Fruit fly (Drosophila melanogaster) whole organism, embryonic: ENCODE data around the gene moody.

Experiments
- Awh ChIP-seq: fragments of 200-800 bp; sonication (Bioruptor generic); IDR thresholded peaks from 2 replicates; pipeline ENCODE4, ENCODE4 v1.3.6; 2022; ENCODE audit warnings: missing biosample characterization, missing genetic modification characterization
- Bdp1 ChIP-seq: fragments of 200-800 bp; sonication (Bioruptor generic); optimal IDR thresholded peaks from 3 replicates; lab custom pipeline; 2016; ENCODE audit warnings: missing biosample characterization, missing genetic modification characterization
- BtbVII ChIP-seq: fragments of 200-800 bp; sonication (Bioruptor generic); optimal IDR thresholded peaks from 3 replicates; lab custom pipeline; 2017; ENCODE audit warnings: missing biosample characterization, mild to moderate bottlenecking, missing genetic modification characterization
- CG10654 ChIP-seq: fragments of 200-800 bp; sonication (Bioruptor generic); optimal IDR thresholded peaks from 2 replicates; lab custom pipeline; 2016; ENCODE audit warnings: missing biosample characterization, missing genetic modification characterization
- CG12104 ChIP-seq: fragments of 200-800 bp; sonication (Bioruptor generic); optimal IDR thresholded peaks from 3 replicates; lab custom pipeline; 2016; ENCODE audit warnings: missing biosample characterization, missing genetic modification characterization
- CG12769 ChIP-seq: fragments of 200-800 bp; sonication (Bioruptor generic); optimal IDR thresholded peaks from 2 replicates; lab custom pipeline; 2019; ENCODE audit warnings: missing biosample characterization, mild to moderate bottlenecking, missing genetic modification characterization, moderate library complexity
- CG13894 ChIP-seq: fragments of 200-800 bp; sonication (Bioruptor generic); optimal IDR thresholded peaks from 3 replicates; lab custom pipeline; 2018; ENCODE audit warnings: missing biosample characterization, mild to moderate bottlenecking, missing genetic modification characterization, moderate library complexity
- CG14441 ChIP-seq: fragments of 200-800 bp; sonication (Bioruptor generic); IDR thresholded peaks from 2 replicates; pipeline ENCODE4 v1.3.6; 2022; ENCODE audit warnings: missing biosample characterization, missing genetic modification characterization
- CG14965 ChIP-seq: fragments of 200-800 bp; sonication (Bioruptor generic); optimal IDR thresholded peaks from 2 replicates; lab custom pipeline; 2016; ENCODE audit warnings: missing biosample characterization, missing genetic modification characterization, borderline replicate concordance
- CG15269 ChIP-seq: fragments of 200-800 bp; sonication (Bioruptor generic); optimal IDR thresholded peaks from 2 replicates; lab custom pipeline; 2018; ENCODE audit warnings: missing biosample characterization, mild to moderate bottlenecking, missing genetic modification characterization, moderate library complexity
- CG1529 ChIP-seq: fragments of 200-800 bp; sonication (Bioruptor generic); optimal IDR thresholded peaks from 3 replicates; lab custom pipeline; 2018; ENCODE audit warnings: missing biosample characterization, missing genetic modification characterization
- CG15514 ChIP-seq: fragments of 200-800 bp; sonication (Bioruptor generic); optimal IDR thresholded peaks from 3 replicates; lab custom pipeline; 2017; ENCODE audit warnings: missing biosample characterization, missing genetic modification characterization, mild to moderate bottlenecking, moderate library complexity, missing genetic modification reagents
- CG17359 ChIP-seq: fragments of 200-800 bp; sonication (Bioruptor generic); optimal IDR thresholded peaks from 3 replicates; lab custom pipeline; 2018; ENCODE audit warnings: missing biosample characterization, mild to moderate bottlenecking, missing genetic modification characterization, moderate library complexity
- CG17568 ChIP-seq: fragments of 200-800 bp; sonication (Bioruptor generic); optimal IDR thresholded peaks from 2 replicates; lab custom pipeline; 2018; ENCODE audit warnings: missing biosample characterization, mild to moderate bottlenecking, missing genetic modification characterization, moderate library complexity
- CG31388 ChIP-seq: fragments of 200-800 bp; sonication (Bioruptor generic); optimal IDR thresholded peaks from 2 replicates; lab custom pipeline; 2016; ENCODE audit warnings: missing biosample characterization, missing genetic modification characterization
- CG33213 ChIP-seq: fragments of 200-800 bp; sonication (Bioruptor generic); optimal IDR thresholded peaks from 3 replicates; lab custom pipeline; 2016; ENCODE audit warnings: missing biosample characterization, missing genetic modification characterization
- CG3838 ChIP-seq: fragments of 200-800 bp; sonication (Bioruptor generic); optimal IDR thresholded peaks from 3 replicates; lab custom pipeline; 2016; ENCODE audit warnings: missing biosample characterization, missing genetic modification characterization
- CG4424 ChIP-seq: fragments of 200-800 bp; sonication (Bioruptor generic); optimal IDR thresholded peaks from 3 replicates; lab custom pipeline; 2016; ENCODE audit warnings: missing biosample characterization, missing genetic modification characterization
- CG4707 ChIP-seq: fragments of 200-800 bp; sonication (Bioruptor generic); optimal IDR thresholded peaks from 2 replicates; lab custom pipeline; 2018; ENCODE audit warnings: missing biosample characterization, mild to moderate bottlenecking, missing genetic modification characterization, moderate library complexity
- CG4820 ChIP-seq: fragments of 200-800 bp; sonication (Bioruptor generic); optimal IDR thresholded peaks from 3 replicates; lab custom pipeline; 2016; ENCODE audit warnings: missing biosample characterization, missing genetic modification characterization
- CG6175 ChIP-seq: fragments of 200-800 bp; sonication (Bioruptor generic); IDR thresholded peaks from 3 replicates; pipeline ENCODE4 v1.3.6; 2022; ENCODE audit warnings: missing biosample characterization, missing genetic modification characterization
- CG8478 ChIP-seq: fragments of >200 bp; optimal IDR thresholded peaks from 2 replicates; lab custom pipeline; 2018
- CG9215 ChIP-seq: fragments of 200-800 bp; sonication (Bioruptor generic); IDR thresholded peaks from 2 replicates; pipeline ENCODE4 v1.3.6; 2022; ENCODE audit warnings: missing biosample characterization, missing genetic modification characterization
- CG9609 ChIP-seq: fragments of 200-800 bp; sonication (Bioruptor generic); optimal IDR thresholded peaks from 3 replicates; lab custom pipeline; 2016; ENCODE audit warnings: missing biosample characterization, missing genetic modification characterization
- CG9932 ChIP-seq: fragments of 200-800 bp; sonication (Bioruptor generic); IDR thresholded peaks from 2 replicates; pipeline ENCODE4 v1.3.6; 2022; ENCODE audit warnings: missing biosample characterization, missing genetic modification characterization
- Camta ChIP-seq: fragments of 200-800 bp; sonication (Bioruptor generic); optimal IDR thresholded peaks from 2 replicates; lab custom pipeline; 2016; ENCODE audit warnings: missing biosample characterization, missing genetic modification characterization
- D19A ChIP-seq: fragments of 200-800 bp; optimal IDR thresholded peaks from 3 replicates; lab custom pipeline; 2019; ENCODE audit warnings: missing biosample characterization, mild to moderate bottlenecking, missing genetic modification characterization, moderate library complexity
- Eip74EF ChIP-seq, 2 experiments: fragments of 200-800 bp in 1 of 2; fragments of >200 bp in 1 of 2; sonication (Bioruptor generic) in 1 of 2; optimal IDR thresholded peaks; 2 replicates each; lab custom pipeline; 2017 to 2019; ENCODE audit warnings: missing biosample characterization in 2 of 2, missing genetic modification characterization in 2 of 2, mild to moderate bottlenecking in 1 of 2, moderate library complexity in 1 of 2
- Elba2 ChIP-seq: fragments of 200-800 bp; sonication (Bioruptor generic); optimal IDR thresholded peaks from 3 replicates; lab custom pipeline; 2016; ENCODE audit warnings: missing biosample characterization, missing genetic modification characterization
- Ets97D ChIP-seq: fragments of 200-800 bp; sonication (Bioruptor generic); optimal IDR thresholded peaks from 3 replicates; lab custom pipeline; 2016; ENCODE audit warnings: missing biosample characterization, missing genetic modification characterization
- NC2α ChIP-seq: fragments of 200-800 bp; sonication (Bioruptor generic); optimal IDR thresholded peaks from 2 replicates; lab custom pipeline; 2016; ENCODE audit warnings: missing biosample characterization, missing genetic modification characterization
- Optix ChIP-seq: fragments of 200-800 bp; sonication (Bioruptor generic); IDR thresholded peaks from 3 replicates; pipeline ENCODE4 v1.3.6; 2022; ENCODE audit warnings: missing biosample characterization, missing genetic modification characterization
- Rfx ChIP-seq: fragments of 200-800 bp; sonication (Bioruptor generic); IDR thresholded peaks from 2 replicates; pipeline ENCODE4 v1.3.6; 2022; ENCODE audit warnings: missing biosample characterization, missing genetic modification characterization
- Stat92E ChIP-seq, 3 experiments: fragments of >200 bp in 2 of 3; fragments of 200-800 bp in 1 of 3; sonication (Bioruptor generic) in 1 of 3; optimal IDR thresholded peaks; 2 replicates each; lab custom pipeline; 2017 to 2019; ENCODE audit warnings: missing biosample characterization in 3 of 3, missing genetic modification characterization in 3 of 3, mild to moderate bottlenecking in 1 of 3, moderate library complexity in 1 of 3
- Tbp ChIP-seq: fragments of >200 bp; optimal IDR thresholded peaks from 2 replicates; lab custom pipeline; 2018; ENCODE audit warnings: missing biosample characterization, missing genetic modification characterization
- amos ChIP-seq: fragments of 200-800 bp; sonication (Bioruptor generic); IDR thresholded peaks from 2 replicates; pipeline ENCODE4 v1.3.6; 2022; ENCODE audit warnings: missing biosample characterization, missing genetic modification characterization; ENCODE audit not compliant: partially characterized antibody
- bigmax ChIP-seq: fragments of 200-800 bp; sonication (Bioruptor generic); optimal IDR thresholded peaks from 2 replicates; lab custom pipeline; 2018; ENCODE audit warnings: missing biosample characterization, mild to moderate bottlenecking, missing genetic modification characterization
- en ChIP-seq: fragments of 200-800 bp; sonication (Bioruptor generic); optimal IDR thresholded peaks from 2 replicates; lab custom pipeline; 2016; ENCODE audit warnings: missing biosample characterization, missing genetic modification characterization
- fd96Cb ChIP-seq: fragments of 200-800 bp; sonication (Bioruptor generic); optimal IDR thresholded peaks from 2 replicates; lab custom pipeline; 2018; ENCODE audit warnings: missing biosample characterization, mild to moderate bottlenecking, missing genetic modification characterization, moderate library complexity
- gfzf ChIP-seq: fragments of 200-800 bp; sonication (Bioruptor generic); optimal IDR thresholded peaks from 2 replicates; lab custom pipeline; 2016; ENCODE audit warnings: missing biosample characterization, mild to moderate bottlenecking, missing genetic modification characterization, moderate library complexity
- hbn ChIP-seq: fragments of 200-800 bp; sonication (Bioruptor generic); IDR thresholded peaks from 2 replicates; pipeline ENCODE4 v1.3.6; 2022; ENCODE audit warnings: missing biosample characterization, missing genetic modification characterization; ENCODE audit not compliant: partially characterized antibody
- her ChIP-seq: fragments of 200-800 bp; sonication (Bioruptor generic); optimal IDR thresholded peaks from 2 replicates; lab custom pipeline; 2016; ENCODE audit warnings: missing biosample characterization, missing genetic modification characterization
- ind ChIP-seq: fragments of 200-800 bp; sonication (Bioruptor generic); optimal IDR thresholded peaks from 3 replicates; lab custom pipeline; 2016; ENCODE audit warnings: missing biosample characterization, missing genetic modification characterization
- lmd ChIP-seq: fragments of 200-800 bp; sonication (Bioruptor generic); IDR thresholded peaks from 2 replicates; pipeline ENCODE4 v1.3.6; 2022; ENCODE audit warnings: missing biosample characterization, missing genetic modification characterization
- pan ChIP-seq, 4 experiments: fragments of >200 bp in 3 of 4; fragments of 200-800 bp in 1 of 4; sonication (Bioruptor generic) in 1 of 4; optimal IDR thresholded peaks in 3 of 4; IDR thresholded peaks in 1 of 4; 2 replicates each; pipeline versions ENCODE4 v1.3.6 to Lab custom; 2017 to 2022; ENCODE audit warnings: missing biosample characterization in 2 of 4, missing genetic modification characterization in 2 of 4, mixed read lengths in 1 of 4
- pzg ChIP-seq: fragments of 200-800 bp; sonication (Bioruptor generic); optimal IDR thresholded peaks from 3 replicates; lab custom pipeline; 2018; ENCODE audit warnings: missing biosample characterization, mild to moderate bottlenecking, missing genetic modification characterization, moderate library complexity
- scrt ChIP-seq: fragments of 200-800 bp; sonication (Bioruptor generic); optimal IDR thresholded peaks from 2 replicates; lab custom pipeline; 2018; ENCODE audit warnings: missing biosample characterization, mild to moderate bottlenecking, missing genetic modification characterization, moderate library complexity
- sima ChIP-seq: fragments of 200-800 bp; sonication (Bioruptor generic); optimal IDR thresholded peaks from 2 replicates; lab custom pipeline; 2016; ENCODE audit warnings: missing biosample characterization, missing genetic modification characterization
- ssp ChIP-seq: fragments of 200-800 bp; sonication (Bioruptor generic); IDR thresholded peaks from 2 replicates; pipeline ENCODE4 v1.3.6; 2022; ENCODE audit warnings: missing biosample characterization, missing genetic modification characterization
- stwl ChIP-seq: fragments of 200-800 bp; sonication (Bioruptor generic); optimal IDR thresholded peaks from 3 replicates; lab custom pipeline; 2018; ENCODE audit warnings: missing biosample characterization, mild to moderate bottlenecking, missing genetic modification characterization, moderate library complexity
- vnd ChIP-seq: fragments of 200-800 bp; sonication (Bioruptor generic); IDR thresholded peaks from 3 replicates; pipeline ENCODE4 v1.3.6; 2022; ENCODE audit warnings: missing biosample characterization, missing genetic modification characterization; ENCODE audit not compliant: partially characterized antibody

Gene moody

DNA sequence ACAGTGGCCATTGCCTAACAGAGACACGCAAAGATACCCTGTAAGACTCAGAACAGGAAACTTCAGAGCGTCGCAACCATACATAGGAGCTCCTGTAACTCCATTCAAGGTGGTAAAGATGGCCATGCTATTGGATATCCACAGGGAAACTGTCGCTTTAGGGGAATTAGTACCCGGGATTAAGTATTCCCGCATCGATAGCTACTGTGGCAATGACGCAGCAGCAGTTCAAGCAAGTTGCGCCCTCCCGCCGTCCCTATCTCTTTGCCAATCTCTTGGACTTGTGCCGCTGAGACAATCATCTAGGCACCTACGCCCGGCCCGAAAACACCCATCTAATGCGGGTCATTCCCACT lies 20.8 kb upstream of the moody start (continued):
- TF ChIP-seq Optix (GFP tag; lab: Robert Waterston, UW) = peak; percentile 59; the same call in 2 of the 3 replicates
- TF ChIP-seq Camta (GFP tag; lab: Kevin White, UChicago) = peak; percentile 33
- TF ChIP-seq Tbp (GFP tag; lab: Kevin White, UChicago) = no peak
- TF ChIP-seq sima (GFP tag; lab: Kevin White, UChicago) = no peak
- TF ChIP-seq bigmax (GFP tag; lab: Kevin White, UChicago) = no peak
- no peak for TF ChIP-seq CG6175 (GFP tag; lab: Robert Waterston, UW)
- peak; percentile 59 for TF ChIP-seq BtbVII (GFP tag; lab: Kevin White, UChicago)
- TF ChIP-seq CG13894 (tag; lab: Kevin White, UChicago) = peak; percentile 40
- peak; percentile 30 for TF ChIP-seq fd96Cb (tag; lab: Kevin White, UChicago)
- no peak for TF ChIP-seq CG14965 (GFP tag; lab: Kevin White, UChicago)
- TF ChIP-seq hbn = no peak
- no peak for TF ChIP-seq CG1529 (GFP tag; lab: Kevin White, UChicago)
- peak; percentile 51; the same call in 1 of the 2 replicates for TF ChIP-seq ssp (GFP tag; lab: Robert Waterston, UW)
- TF ChIP-seq CG8478 (lab: Kevin White, UChicago) = no peak
- no peak for TF ChIP-seq CG17568 (GFP tag; lab: Kevin White, UChicago)
- TF ChIP-seq CG15269 (tag; lab: Kevin White, UChicago) = peak; percentile 72
- TF ChIP-seq amos = no peak
- peak; percentile 37 for TF ChIP-seq CG4820
- TF ChIP-seq scrt (GFP tag; lab: Kevin White, UChicago) = peak; percentile 43
- TF ChIP-seq Awh (GFP tag; lab: Robert Waterston, UW) = no peak
- peak; percentile 86 for TF ChIP-seq CG12769 (tag; lab: Kevin White, UChicago)
- peak; percentile 25 for TF ChIP-seq D19A (tag; lab: Kevin White, UChicago)
- no peak for TF ChIP-seq Stat92E (GFP tag; optimal IDR thresholded peaks at IDR 0.05; lab: Kevin White, UChicago)
- peak; percentile 86 for TF ChIP-seq Rfx (GFP tag; lab: Robert Waterston, UW)
- no peak for TF ChIP-seq stwl (tag; lab: Kevin White, UChicago)
- TF ChIP-seq CG4707 (GFP tag; lab: Kevin White, UChicago) = no peak
- TF ChIP-seq CG9932 (GFP tag; lab: Robert Waterston, UW) = peak; percentile 83
- TF ChIP-seq CG9609 = peak; percentile 23
- peak; percentile 12 for TF ChIP-seq CG10654 (GFP tag; lab: Kevin White, UChicago)
- peak; percentile 84 for TF ChIP-seq lmd (GFP tag; lab: Robert Waterston, UW)
- TF ChIP-seq vnd (GFP tag; lab: Robert Waterston, UW) = no peak
- TF ChIP-seq en (GFP tag; lab: Kevin White, UChicago) = peak; percentile 6
- no peak for TF ChIP-seq gfzf (GFP tag; lab: Kevin White, UChicago)
- peak; percentile 50 for TF ChIP-seq CG17359
- TF ChIP-seq pan (optimal IDR thresholded peaks at IDR 0.05; lab: Kevin White, UChicago) = no peak
- peak in 1 of 2 experiments; percentile 74 for TF ChIP-seq pan (GFP tag; optimal IDR thresholded peaks at IDR 0.05 in 1 of 2, IDR thresholded peaks at IDR 0.05 in 1 of 2)
- no peak for TF ChIP-seq Ets97D (GFP tag; lab: Kevin White, UChicago)
- peak in 1 of 2 experiments; percentile 6 for TF ChIP-seq Eip74EF (GFP tag; optimal IDR thresholded peaks at IDR 0.05; lab: Kevin White, UChicago)
- no peak for TF ChIP-seq CG31388
- peak; percentile 11 for TF ChIP-seq CG33213 (GFP tag; lab: Kevin White, UChicago)
- peak; percentile 77 for TF ChIP-seq ind (GFP tag; lab: Kevin White, UChicago)
- TF ChIP-seq CG14441 (GFP tag; lab: Robert Waterston, UW) = peak; percentile 75
- TF ChIP-seq Bdp1 (GFP tag; lab: Kevin White, UChicago) = peak; percentile 9
- no peak for TF ChIP-seq NC2α
- TF ChIP-seq her (GFP tag; lab: Kevin White, UChicago) = peak; percentile 72
- no peak for TF ChIP-seq Elba2
- TF ChIP-seq CG9215 = peak; percentile 76
- TF ChIP-seq pzg = no peak
- peak; percentile 9 for TF ChIP-seq CG12104 (GFP tag; lab: Kevin White, UChicago)
- TF ChIP-seq CG3838 (GFP tag; lab: Kevin White, UChicago) = no peak
- TF ChIP-seq CG15514 (GFP tag; lab: Kevin White, UChicago) = peak; percentile 50
- no peak for TF ChIP-seq CG4424 (GFP tag; lab: Kevin White, UChicago)
